Worm (Caenorhabditis elegans): ENCODE data around the gene C04H5.1.

C04H5.1 gene

DNA sequence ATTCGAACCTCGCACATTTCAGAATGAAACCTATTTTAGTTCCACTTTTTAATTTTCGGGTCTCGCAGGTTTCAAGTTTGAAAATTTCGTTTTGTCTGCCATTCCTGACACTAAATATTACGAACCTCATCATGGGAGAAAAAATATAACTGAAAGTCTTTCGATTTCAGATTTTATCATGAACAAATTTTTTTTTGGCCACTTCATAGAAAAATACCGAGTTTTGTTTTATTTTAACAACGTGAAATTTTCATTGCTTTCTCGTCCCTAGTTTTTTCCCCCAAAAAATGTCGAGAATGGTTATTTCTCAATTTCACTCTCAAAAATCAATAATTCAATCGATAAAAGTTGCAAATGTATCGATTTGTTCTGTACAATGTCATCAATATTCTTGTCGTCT lies 44.6 kb downstream of the C04H5.1 start, which contains the start of gene C01G12.9:
Gene C01G12.9, plus strand, starts transcription at position 301 of the 400 bp plus-strand sequence.
- TF ChIP-seq pqm-1 (tag; optimal IDR thresholded peaks at IDR 0.05) (no peak), mdl-1 (tag; optimal IDR thresholded peaks at IDR 0.05) (no peak), daf-12 (tag; optimal IDR thresholded peaks at IDR 0.05) (no peak), skn-1 (tag; optimal IDR thresholded peaks at IDR 0.05) (no peak), nhr-77 (tag; optimal IDR thresholded peaks at IDR 0.05) (no peak)

DNA sequence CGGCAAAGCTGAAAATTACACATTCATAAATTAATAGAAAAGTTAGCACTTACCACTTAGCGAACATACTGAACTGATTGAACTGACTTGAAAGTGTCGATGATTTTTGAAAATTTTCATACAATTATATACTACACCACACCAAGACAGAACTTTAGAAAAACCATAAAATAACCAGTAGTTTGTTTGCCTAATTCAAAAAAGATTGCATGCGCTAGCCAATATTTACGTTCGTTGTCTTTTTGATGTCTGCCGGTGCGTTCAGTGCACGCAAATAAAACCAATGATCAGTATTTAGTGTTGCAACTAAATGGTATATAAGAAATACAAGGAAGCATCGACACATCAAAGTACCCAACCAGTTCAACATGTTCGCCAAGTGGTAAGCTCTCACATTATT lies 46.4 kb downstream of the C04H5.1 start, which contains the start of the genes nspb-8 and nspb-9:
Gene nspb-8, minus strand, starts transcription at position 101 of the 400 bp plus-strand sequence.
Gene nspb-9, plus strand, starts transcription at position 311 of the 400 bp plus-strand sequence.
- TF ChIP-seq fkh-10 (GFP tag; optimal IDR thresholded peaks at IDR 0.05): no peak
- TF ChIP-seq sea-2 (GFP tag; optimal IDR thresholded peaks at IDR 0.05): no peak
- no peak for TF ChIP-seq nhr-76 (tag; optimal IDR thresholded peaks at IDR 0.05)
- TF ChIP-seq fkh-2 (tag; optimal IDR thresholded peaks at IDR 0.05): no peak
- no peak for TF ChIP-seq unc-39 (tag; optimal IDR thresholded peaks at IDR 0.05)
- TF ChIP-seq nhr-12 (tag; optimal IDR thresholded peaks at IDR 0.05): no peak

DNA sequence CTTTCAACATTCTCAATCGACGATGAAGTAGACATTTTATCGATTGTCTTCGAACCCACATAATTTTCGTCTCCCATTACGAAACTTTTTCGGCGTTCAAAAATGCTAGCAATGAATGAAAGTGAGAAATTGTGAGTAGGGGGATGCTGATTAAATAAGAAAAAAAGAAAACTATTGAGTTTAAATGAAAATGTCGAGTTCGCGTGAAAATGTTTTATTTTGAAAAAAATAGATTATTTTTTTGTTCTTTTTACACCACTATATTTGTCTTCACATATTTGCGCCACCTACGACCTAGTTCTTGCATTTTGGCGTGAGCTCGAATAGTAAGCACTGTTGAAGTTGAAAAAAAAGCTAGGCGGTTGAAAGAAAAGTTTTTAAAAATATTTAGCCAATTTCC lies 48.1 kb downstream of the C04H5.1 start, which contains the start of gene C01G12.3:
Gene C01G12.3, minus strand, starts transcription at position 101 of the 400 bp plus-strand sequence.
- no peak for TF ChIP-seq skn-1 (tag; optimal IDR thresholded peaks at IDR 0.05)
- TF ChIP-seq ztf-4 (tag; optimal IDR thresholded peaks at IDR 0.05): no peak
- no peak for TF ChIP-seq nhr-77 (tag; optimal IDR thresholded peaks at IDR 0.05)
- no peak for TF ChIP-seq egl-5 (tag; optimal IDR thresholded peaks at IDR 0.05)
- TF ChIP-seq nhr-28 (tag; optimal IDR thresholded peaks at IDR 0.05): no peak
- TF ChIP-seq mdl-1 (tag; optimal IDR thresholded peaks at IDR 0.05): no peak
- TF ChIP-seq ztf-11 (tag; optimal IDR thresholded peaks at IDR 0.05): no peak
- TF ChIP-seq ceh-82 (tag; optimal IDR thresholded peaks at IDR 0.05): no peak
- TF ChIP-seq jun-1 (tag; optimal IDR thresholded peaks at IDR 0.05): no peak
- TF ChIP-seq daf-12 (tag; optimal IDR thresholded peaks at IDR 0.05): no peak
- TF ChIP-seq fkh-2 (tag; optimal IDR thresholded peaks at IDR 0.05): no peak
- no peak for TF ChIP-seq nfya-1 (tag; optimal IDR thresholded peaks at IDR 0.05; ENCODE audit: insufficient read depth)
- no peak for TF ChIP-seq eor-1 (tag; optimal IDR thresholded peaks at IDR 0.05)
- TF ChIP-seq unc-62 (GFP tag; optimal IDR thresholded peaks at IDR 0.05): no peak
- no peak for TF ChIP-seq elt-3 (tag; optimal IDR thresholded peaks at IDR 0.05)
